Worm (Caenorhabditis elegans) whole organism, young adult: Measurements from ENCODE around the gene srh-218.

Experiments used
- C06A6.2 ChIP-seq: fragments of 200-800 bp; sonication (Bioruptor generic); conservative IDR thresholded peaks from 2 replicates; pipeline ENCODE4 v1.3.6; 2022; ENCODE audit warnings: missing genetic modification characterization, missing compliant biosample characterization
- D2030.7 ChIP-seq: fragments of 200-800 bp; sonication (Bioruptor generic); IDR thresholded peaks from 2 replicates; pipeline ENCODE4 v1.3.6; 2022; ENCODE audit warnings: missing genetic modification reagents, missing genetic modification characterization, missing compliant biosample characterization
- F22D6.2 ChIP-seq: sonication (generic microtip); optimal IDR thresholded peaks from 2 replicates; lab custom pipeline; 2016; ENCODE audit warnings: mild to moderate bottlenecking, missing genetic modification characterization, missing compliant biosample characterization
- F33H1.4 ChIP-seq: fragments of 200-800 bp; sonication (Bioruptor generic); IDR thresholded peaks from 2 replicates; pipeline ENCODE4 v1.3.6; 2022; ENCODE audit warnings: missing genetic modification reagents, missing genetic modification characterization, missing compliant biosample characterization
- K12H6.12 ChIP-seq: fragments of 200-800 bp; sonication (Bioruptor generic); optimal IDR thresholded peaks from 2 replicates; lab custom pipeline; 2018; ENCODE audit warnings: mild to moderate bottlenecking, missing genetic modification characterization, missing compliant biosample characterization
- T07F8.4 ChIP-seq: sonication (generic microtip); optimal IDR thresholded peaks from 2 replicates; lab custom pipeline; 2016; ENCODE audit warnings: mild to moderate bottlenecking, missing genetic modification characterization, moderate library complexity, missing compliant biosample characterization
- Y53G8AR.9 ChIP-seq: fragments of 200-800 bp; sonication (Bioruptor generic); conservative IDR thresholded peaks from 2 replicates; pipeline ENCODE4 v1.3.6; 2022; ENCODE audit warnings: missing genetic modification reagents, missing genetic modification characterization, missing compliant biosample characterization
- Y56A3A.18 ChIP-seq: fragments of 200-800 bp; sonication (Bioruptor generic); IDR thresholded peaks from 2 replicates; pipeline ENCODE4 v1.3.6; 2022; ENCODE audit warnings: missing genetic modification reagents, missing genetic modification characterization, missing compliant biosample characterization
- Y67H2A.10 ChIP-seq: fragments of 200-800 bp; sonication (Bioruptor generic); conservative IDR thresholded peaks from 2 replicates; pipeline ENCODE4 v1.3.6; 2022; ENCODE audit warnings: missing genetic modification reagents, missing genetic modification characterization, missing compliant biosample characterization
- aptf-2 ChIP-seq: fragments of 200-800 bp; sonication (Bioruptor generic); conservative IDR thresholded peaks from 2 replicates; pipeline ENCODE4 v1.3.6; 2022; ENCODE audit warnings: missing genetic modification reagents, missing genetic modification characterization, missing compliant biosample characterization
- aptf-3 ChIP-seq: fragments of 200-800 bp; sonication (Bioruptor generic); IDR thresholded peaks from 2 replicates; pipeline ENCODE4 v1.3.6; 2022; ENCODE audit warnings: missing genetic modification characterization, missing compliant biosample characterization
- atf-7 ChIP-seq: sonication (generic microtip); optimal IDR thresholded peaks from 2 replicates; lab custom pipeline; 2017; ENCODE audit warnings: mild to moderate bottlenecking, missing genetic modification characterization, missing compliant biosample characterization
- athp-1 ChIP-seq: sonication (generic microtip); optimal IDR thresholded peaks from 2 replicates; lab custom pipeline; 2017; ENCODE audit warnings: mild to moderate bottlenecking, missing genetic modification characterization, missing compliant biosample characterization
- bed-1 ChIP-seq: fragments of 200-800 bp; sonication (Bioruptor generic); IDR thresholded peaks from 2 replicates; pipeline ENCODE4 v1.3.6; 2022; ENCODE audit warnings: missing genetic modification reagents, missing genetic modification characterization, missing compliant biosample characterization
- ceh-27 ChIP-seq: fragments of 200-800 bp; sonication (Bioruptor generic); optimal IDR thresholded peaks from 2 replicates; lab custom pipeline; 2018; ENCODE audit warnings: mild to moderate bottlenecking, missing genetic modification characterization, moderate library complexity, missing compliant biosample characterization
- ceh-40 ChIP-seq: fragments of 200-800 bp; sonication (Bioruptor generic); IDR thresholded peaks from 2 replicates; pipeline ENCODE4 v1.3.6; 2022; ENCODE audit warnings: missing genetic modification characterization, missing compliant biosample characterization
- die-1 ChIP-seq: sonication (generic microtip); optimal IDR thresholded peaks from 2 replicates; lab custom pipeline; 2016; ENCODE audit warnings: missing genotype, mild to moderate bottlenecking, missing genetic modification characterization, missing compliant biosample characterization
- dpff-1 ChIP-seq: sonication (generic microtip); optimal IDR thresholded peaks from 2 replicates; lab custom pipeline; 2017; ENCODE audit warnings: mild to moderate bottlenecking, missing genetic modification characterization, missing compliant biosample characterization
- dpl-1 ChIP-seq: fragments of 150-350 bp; optimal IDR thresholded peaks from 2 replicates; lab custom pipeline; 2014; ENCODE audit warnings: missing biosample characterization, missing genetic modification reagents, missing genetic modification characterization
- egl-44 ChIP-seq: fragments of 200-800 bp; sonication (Bioruptor generic); IDR thresholded peaks from 2 replicates; pipeline ENCODE4 v1.3.6; 2022; ENCODE audit warnings: missing genetic modification reagents, missing genetic modification characterization, missing compliant biosample characterization
- egrh-3 ChIP-seq: fragments of 200-800 bp; sonication (Bioruptor generic); IDR thresholded peaks from 2 replicates; pipeline ENCODE4 v1.3.6; 2022; ENCODE audit warnings: missing genetic modification reagents, missing genetic modification characterization, missing compliant biosample characterization
- fkh-3 ChIP-seq: sonication (generic microtip); optimal IDR thresholded peaks from 2 replicates; lab custom pipeline; 2016; ENCODE audit warnings: mild to moderate bottlenecking, missing genetic modification characterization, missing compliant biosample characterization
- hlh-12 ChIP-seq: sonication (generic microtip); optimal IDR thresholded peaks from 2 replicates; lab custom pipeline; 2016; ENCODE audit warnings: missing genetic modification characterization, missing compliant biosample characterization
- hmg-1.2 ChIP-seq: fragments of 200-800 bp; sonication (Bioruptor generic); IDR thresholded peaks from 2 replicates; pipeline ENCODE4 v1.3.6; 2022; ENCODE audit warnings: missing genetic modification reagents, missing genetic modification characterization, missing compliant biosample characterization
- let-526 ChIP-seq: fragments of 200-800 bp; sonication (Bioruptor generic); IDR thresholded peaks from 2 replicates; pipeline ENCODE4 v1.3.6; 2022; ENCODE audit warnings: missing genetic modification reagents, missing genetic modification characterization, missing compliant biosample characterization
- let-607 ChIP-seq, 2 experiments: fragments of 200-800 bp in 1 of 2; sonication (Bioruptor generic) in 1 of 2; sonication (generic microtip) in 1 of 2; optimal IDR thresholded peaks; 2 replicates each; lab custom pipeline; 2016 to 2018; ENCODE audit warnings: mild to moderate bottlenecking in 2 of 2, missing compliant biosample characterization in 2 of 2, missing genetic modification characterization in 2 of 2, moderate library complexity in 2 of 2, missing genotype in 1 of 2
- lir-1 ChIP-seq: fragments of 200-800 bp; sonication (Bioruptor generic); conservative IDR thresholded peaks from 2 replicates; pipeline ENCODE4 v1.3.6; 2022; ENCODE audit warnings: missing genetic modification reagents, missing genetic modification characterization, missing compliant biosample characterization
- nfya-2 ChIP-seq: fragments of 200-800 bp; sonication (Bioruptor generic); IDR thresholded peaks from 2 replicates; pipeline ENCODE4 v1.3.6; 2022; ENCODE audit warnings: missing genetic modification reagents, missing genetic modification characterization, missing compliant biosample characterization
- nhr-80 ChIP-seq: sonication (generic microtip); optimal IDR thresholded peaks from 2 replicates; lab custom pipeline; 2016; ENCODE audit warnings: missing genetic modification characterization, missing compliant biosample characterization
- rpc-1 ChIP-seq, 2 experiments: fragments of 150-350 bp in 1 of 2; sonication (generic microtip) in 1 of 2; optimal IDR thresholded peaks; 2 replicates each; lab custom pipeline; 2014 to 2018; ENCODE audit warnings: missing biosample characterization in 1 of 2, missing genetic modification characterization in 1 of 2, missing genetic modification reagents in 1 of 2, missing genotype in 1 of 2
- somi-1 ChIP-seq: fragments of 200-800 bp; sonication (Bioruptor generic); optimal IDR thresholded peaks from 2 replicates; lab custom pipeline; 2018; ENCODE audit warnings: mild to moderate bottlenecking, missing genetic modification characterization, missing compliant biosample characterization
- ztf-18 ChIP-seq: sonication (generic microtip); optimal IDR thresholded peaks from 2 replicates; lab custom pipeline; 2016; ENCODE audit warnings: missing genotype, mild to moderate bottlenecking, missing genetic modification characterization, missing compliant biosample characterization
- ztf-26 ChIP-seq: sonication (generic microtip); optimal IDR thresholded peaks from 2 replicates; lab custom pipeline; 2017; ENCODE audit warnings: missing genetic modification characterization, missing compliant biosample characterization
- ztf-28 ChIP-seq: fragments of 200-800 bp; sonication (Bioruptor generic); IDR thresholded peaks from 2 replicates; pipeline ENCODE4 v1.3.6; 2022; ENCODE audit warnings: missing genetic modification reagents, missing genetic modification characterization, missing compliant biosample characterization

The srh-218 gene

ce11 chrV:15493680-15494079 is at the start of gene srh-218:
srh-218 (plus strand) TSS chrV:15493980.
- TF ChIP-seq Y56A3A.18 (GFP tag; lab: Robert Waterston, UW) (no peak), nfya-2 (no peak), aptf-3 (GFP tag; lab: Robert Waterston, UW) (no peak), egl-44 (GFP tag; lab: Robert Waterston, UW) (no peak), fkh-3 (tag; lab: Kevin White, UChicago) (no peak)

ce11 chrV:15444188-15444587 is 49.6 kb upstream of the srh-218 start, which contains the start of gene T26H5.11:
T26H5.11 (minus strand) TSS chrV:15444288.
- TF ChIP-seq Y56A3A.18 (GFP tag; lab: Robert Waterston, UW) (no peak), atf-7 (tag; lab: Kevin White, UChicago) (no peak), aptf-2 (GFP tag; lab: Robert Waterston, UW) (no peak), D2030.7 (GFP tag; lab: Robert Waterston, UW) (no peak), ceh-27 (GFP tag; lab: Kevin White, UChicago) (no peak), dpff-1 (tag; lab: Kevin White, UChicago) (no peak), K12H6.12 (no peak), ceh-40 (GFP tag; lab: Robert Waterston, UW) (no peak), hlh-12 (tag; lab: Kevin White, UChicago) (no peak), F22D6.2 (tag; lab: Kevin White, UChicago) (no peak), F33H1.4 (GFP tag; lab: Robert Waterston, UW) (no peak), die-1 (tag; lab: Kevin White, UChicago) (no peak), somi-1 (GFP tag; lab: Kevin White, UChicago) (no peak), C06A6.2 (GFP tag; lab: Robert Waterston, UW) (no peak), dpl-1 (GFP tag; lab: Kevin White, UChicago) (no peak), let-607 (tag; optimal IDR thresholded peaks at IDR 0.05; lab: Kevin White, UChicago) (no peak), Y67H2A.10 (GFP tag; lab: Robert Waterston, UW) (no peak)
- TF ChIP-seq, all 124 proteins: peak for 0

- TF ChIP-seq nhr-80 (peak; percentile 2), lir-1 (no peak), atf-7 (tag; lab: Kevin White, UChicago) (no peak), let-526 (GFP tag; lab: Robert Waterston, UW) (no peak)
Observed at ce11 chrV:15444615-15445014, 49.2 kb upstream of the srh-218 start, which contains the start of gene T26H5.9. T26H5.9 (plus strand) TSS chrV:15444916.

- TF ChIP-seq ztf-28 = no peak
- TF ChIP-seq Y53G8AR.9 (GFP tag; lab: Robert Waterston, UW) = no peak
- no peak for TF ChIP-seq nhr-80
- no peak for TF ChIP-seq bed-1
- TF ChIP-seq athp-1 (tag; lab: Kevin White, UChicago) = no peak
- TF ChIP-seq Y56A3A.18 (GFP tag; lab: Robert Waterston, UW) = no peak
- no peak for TF ChIP-seq ztf-26 (tag; lab: Kevin White, UChicago)
- TF ChIP-seq D2030.7 (GFP tag; lab: Robert Waterston, UW) = no peak
- TF ChIP-seq egrh-3 (GFP tag; lab: Robert Waterston, UW) = no peak
- TF ChIP-seq rpc-1 (optimal IDR thresholded peaks at IDR 0.05; lab: Kevin White, UChicago) = no peak
- TF ChIP-seq rpc-1 (tag; optimal IDR thresholded peaks at IDR 0.05; lab: Kevin White, UChicago) = no peak
- TF ChIP-seq ztf-18 = no peak
- no peak for TF ChIP-seq hmg-1.2 (GFP tag; lab: Robert Waterston, UW)
- no peak for TF ChIP-seq ceh-27 (GFP tag; lab: Kevin White, UChicago)
- no peak for TF ChIP-seq lir-1
- TF ChIP-seq T07F8.4 (tag; lab: Kevin White, UChicago) = no peak
Observed at ce11 chrV:15445437-15445836, 48.3 kb upstream of the srh-218 start, which contains the start of gene srh-239. srh-239 (plus strand) TSS chrV:15445737.
